Fruit fly (Drosophila melanogaster) whole organism, wandering third instar larva: Measurements from ENCODE around the gene CG16978.

Experiments used
- Abd-B ChIP-seq: fragments of >200 bp; optimal IDR thresholded peaks from 2 replicates; lab custom pipeline; 2017; ENCODE audit warnings: missing biosample characterization, missing genetic modification characterization
- CG32264 ChIP-seq: fragments of 200-800 bp; sonication (Bioruptor generic); optimal IDR thresholded peaks from 2 replicates; lab custom pipeline; 2016; ENCODE audit warnings: missing biosample characterization, missing genetic modification characterization
- CG9705 ChIP-seq: fragments of 200-800 bp; sonication (Bioruptor generic); optimal IDR thresholded peaks from 2 replicates; lab custom pipeline; 2018; ENCODE audit warnings: missing biosample characterization, mild to moderate bottlenecking, missing genetic modification characterization
- CrebA ChIP-seq: fragments of 200-800 bp; sonication (Bioruptor generic); optimal IDR thresholded peaks from 2 replicates; lab custom pipeline; 2016; ENCODE audit warnings: missing biosample characterization, mild to moderate bottlenecking, missing genetic modification characterization, borderline replicate concordance
- Dfd ChIP-seq: fragments of >200 bp; optimal IDR thresholded peaks from 2 replicates; lab custom pipeline; 2017; ENCODE audit warnings: missing biosample characterization, missing genetic modification characterization
- Dif ChIP-seq: fragments of 200-275, 200-300 bp; sonication (Bioruptor generic); optimal IDR thresholded peaks from 2 replicates; lab custom pipeline; 2018; ENCODE audit warnings: missing biosample characterization, missing genetic modification characterization; ENCODE audit not compliant: partially characterized antibody
- GATAd ChIP-seq: sonication (Bioruptor generic); optimal IDR thresholded peaks from 2 replicates; lab custom pipeline; 2016; ENCODE audit warnings: missing biosample characterization, missing genetic modification characterization
- HLH106 ChIP-seq: fragments of 200-800 bp; optimal IDR thresholded peaks from 3 replicates; lab custom pipeline; 2019; ENCODE audit warnings: missing biosample characterization, mild to moderate bottlenecking, missing genetic modification characterization, moderate library complexity
- Hnf4 ChIP-seq: fragments of 200-800 bp; sonication (Bioruptor generic); optimal IDR thresholded peaks from 2 replicates; lab custom pipeline; 2016; ENCODE audit warnings: missing biosample characterization, mild to moderate bottlenecking, missing genetic modification characterization
- Hr78 ChIP-seq: fragments of >200 bp; optimal IDR thresholded peaks from 2 replicates; lab custom pipeline; 2017; ENCODE audit warnings: missing biosample characterization, missing genetic modification characterization
- Hr83 ChIP-seq: fragments of 200-300 bp; sonication (Bioruptor generic); optimal IDR thresholded peaks from 2 replicates; lab custom pipeline; 2016; ENCODE audit warnings: missing biosample characterization, mild to moderate bottlenecking, missing genetic modification characterization, moderate library complexity; ENCODE audit not compliant: poor library complexity, severe bottlenecking
- Jra ChIP-seq: sonication (Bioruptor generic); optimal IDR thresholded peaks from 2 replicates; lab custom pipeline; 2016; ENCODE audit warnings: missing biosample characterization, missing genetic modification characterization
- Mio ChIP-seq: sonication (Bioruptor generic); optimal IDR thresholded peaks from 2 replicates; lab custom pipeline; 2016; ENCODE audit warnings: missing biosample characterization, missing genetic modification characterization
- Myc ChIP-seq: fragments of >200 bp; optimal IDR thresholded peaks from 2 replicates; lab custom pipeline; 2017
- N ChIP-seq: fragments of >200 bp; optimal IDR thresholded peaks from 2 replicates; lab custom pipeline; 2018; ENCODE audit warnings: missing biosample characterization, missing external identifiers, missing genetic modification characterization
- OdsH ChIP-seq: fragments of 200-800 bp; sonication (Bioruptor generic); optimal IDR thresholded peaks from 2 replicates; lab custom pipeline; 2016; ENCODE audit warnings: missing biosample characterization, mild to moderate bottlenecking, missing genetic modification characterization
- Rel ChIP-seq, 2 experiments: fragments of 200-800 bp; sonication (Bioruptor generic) in 1 of 2; optimal IDR thresholded peaks; 2 replicates in 1 of 2; 3 replicates in 1 of 2; lab custom pipeline; 2016 to 2019; ENCODE audit warnings: mild to moderate bottlenecking in 2 of 2, missing biosample characterization in 2 of 2, missing genetic modification characterization in 2 of 2, moderate library complexity in 1 of 2
- Sp1 ChIP-seq: fragments of 200-800 bp; sonication (Bioruptor generic); optimal IDR thresholded peaks from 3 replicates; lab custom pipeline; 2019; ENCODE audit warnings: missing biosample characterization, mild to moderate bottlenecking, missing genetic modification characterization, moderate library complexity
- Vsx2 ChIP-seq: fragments of 200-300, 225-300 bp; sonication (Bioruptor generic); optimal IDR thresholded peaks from 2 replicates; lab custom pipeline; 2018; ENCODE audit warnings: missing biosample characterization, missing genetic modification characterization; ENCODE audit not compliant: partially characterized antibody
- br ChIP-seq: fragments of 200-800 bp; sonication (Bioruptor generic); optimal IDR thresholded peaks from 2 replicates; lab custom pipeline; 2016; ENCODE audit warnings: missing biosample characterization, missing genetic modification characterization
- brk ChIP-seq: fragments of 200-800 bp; sonication (Bioruptor generic); optimal IDR thresholded peaks from 2 replicates; lab custom pipeline; 2016; ENCODE audit warnings: missing biosample characterization, mild to moderate bottlenecking, missing genetic modification characterization
- dl ChIP-seq, 2 experiments: fragments of 175-275, 200-275 bp in 1 of 2; fragments of 200-275 bp in 1 of 2; sonication (Bioruptor generic); optimal IDR thresholded peaks; lab custom pipeline; 2018; ENCODE audit warnings: mild to moderate bottlenecking in 2 of 2, missing biosample characterization in 2 of 2, missing genetic modification characterization in 2 of 2, moderate library complexity in 2 of 2; ENCODE audit not compliant: partially characterized antibody in 2 of 2, insufficient read depth in 1 of 2
- dmrt93B ChIP-seq: fragments of 200-800 bp; sonication (Bioruptor generic); optimal IDR thresholded peaks from 2 replicates; lab custom pipeline; 2018; ENCODE audit warnings: missing biosample characterization, mild to moderate bottlenecking, missing genetic modification characterization
- dsf ChIP-seq: sonication (Bioruptor generic); optimal IDR thresholded peaks from 2 replicates; lab custom pipeline; 2016; ENCODE audit warnings: missing biosample characterization, missing genetic modification characterization, borderline replicate concordance
- ey ChIP-seq: fragments of 200-800 bp; sonication (Bioruptor generic); optimal IDR thresholded peaks from 2 replicates; lab custom pipeline; 2016; ENCODE audit warnings: missing biosample characterization, missing genetic modification characterization
- foxo ChIP-seq, 2 experiments: fragments of 200-800 bp; sonication (Bioruptor generic); optimal IDR thresholded peaks; 2 replicates in 1 of 2; 3 replicates in 1 of 2; lab custom pipeline; 2016 to 2017; ENCODE audit warnings: missing biosample characterization in 2 of 2, missing genetic modification characterization in 2 of 2
- fru ChIP-seq: fragments of 200-800 bp; sonication (Bioruptor generic); optimal IDR thresholded peaks from 3 replicates; lab custom pipeline; 2016; ENCODE audit warnings: missing biosample characterization, mild to moderate bottlenecking, missing genetic modification characterization
- h ChIP-seq: fragments of 200-800 bp; sonication (Bioruptor generic); optimal IDR thresholded peaks from 3 replicates; lab custom pipeline; 2016; ENCODE audit warnings: missing biosample characterization, mild to moderate bottlenecking, missing genetic modification characterization
- jim ChIP-seq: fragments of 175-275, 200-325 bp; sonication (Bioruptor generic); optimal IDR thresholded peaks from 2 replicates; lab custom pipeline; 2016; ENCODE audit warnings: missing biosample characterization, mild to moderate bottlenecking, missing genetic modification characterization
- lola ChIP-seq: fragments of >200 bp; optimal IDR thresholded peaks from 2 replicates; lab custom pipeline; 2017; ENCODE audit warnings: missing biosample characterization, missing genetic modification characterization
- pan ChIP-seq: fragments of >200 bp; optimal IDR thresholded peaks from 2 replicates; lab custom pipeline; 2017
- psq ChIP-seq: fragments of 200-800 bp; sonication (Bioruptor generic); optimal IDR thresholded peaks from 3 replicates; lab custom pipeline; 2017; ENCODE audit warnings: missing biosample characterization, mild to moderate bottlenecking, missing genetic modification characterization, moderate library complexity
- rgr ChIP-seq: fragments of 200-800 bp; sonication (Bioruptor generic); optimal IDR thresholded peaks from 3 replicates; lab custom pipeline; 2016; ENCODE audit warnings: missing biosample characterization, mild to moderate bottlenecking, missing genetic modification characterization
- sage ChIP-seq: fragments of 200-800 bp; sonication (Bioruptor generic); optimal IDR thresholded peaks from 2 replicates; lab custom pipeline; 2016; ENCODE audit warnings: missing biosample characterization, mild to moderate bottlenecking, missing genetic modification characterization
- sv ChIP-seq: fragments of 200-800 bp; sonication (Bioruptor generic); optimal IDR thresholded peaks from 3 replicates; lab custom pipeline; 2016; ENCODE audit warnings: missing biosample characterization, missing genetic modification characterization
- tai ChIP-seq: sonication (Bioruptor generic); optimal IDR thresholded peaks from 2 replicates; lab custom pipeline; 2016; ENCODE audit warnings: missing biosample characterization, missing genetic modification characterization
- usp ChIP-seq: fragments of >200 bp; optimal IDR thresholded peaks from 2 replicates; lab custom pipeline; 2017; ENCODE audit warnings: missing biosample characterization, missing genetic modification characterization
- woc ChIP-seq: sonication (Bioruptor generic); optimal IDR thresholded peaks from 2 replicates; lab custom pipeline; 2016; ENCODE audit warnings: missing biosample characterization, mild to moderate bottlenecking, missing genetic modification characterization

The CG16978 gene

dm6 chr2L:13182415-13182814 lies 39.0 kb upstream of the CG16978 start, which contains the start of gene Mgat3:
Gene Mgat3, minus strand, starts transcription at chr2L:13182596.
- TF ChIP-seq Abd-B (GFP tag; lab: Kevin White, UChicago) (no peak), Hnf4 (GFP tag; lab: Kevin White, UChicago) (no peak), br (GFP tag; lab: Kevin White, UChicago) (no peak), Jra (GFP tag; lab: Kevin White, UChicago) (no peak), Dif (no peak), psq (no peak), CG9705 (GFP tag; lab: Kevin White, UChicago) (no peak), GATAd (GFP tag; lab: Kevin White, UChicago) (no peak), usp (GFP tag; lab: Kevin White, UChicago) (no peak), dmrt93B (GFP tag; lab: Kevin White, UChicago) (no peak), OdsH (GFP tag; lab: Kevin White, UChicago) (no peak), CG32264 (GFP tag; lab: Kevin White, UChicago) (no peak), Hr78 (GFP tag; lab: Kevin White, UChicago) (no peak), woc (GFP tag; lab: Kevin White, UChicago) (no peak), CrebA (GFP tag; lab: Kevin White, UChicago) (no peak), Sp1 (GFP tag; lab: Kevin White, UChicago) (no peak), rgr (GFP tag; lab: Kevin White, UChicago) (no peak), Myc (lab: Kevin White, UChicago) (no peak), brk (GFP tag; lab: Kevin White, UChicago) (no peak), ey (GFP tag; lab: Kevin White, UChicago) (no peak)

- TF ChIP-seq sv (GFP tag; lab: Kevin White, UChicago) (no peak), Rel (GFP tag; optimal IDR thresholded peaks at IDR 0.05; lab: Kevin White, UChicago) (no peak), Rel (tag; optimal IDR thresholded peaks at IDR 0.05; lab: Kevin White, UChicago) (peak; percentile 97), HLH106 (tag; lab: Kevin White, UChicago) (no peak)
These were observed 35.7 kb upstream of the CG16978 start, which contains the start of gene Alg7 for dm6 chr2L:13179095-13179494. Gene Alg7, plus strand, starts transcription at chr2L:13179247.

- TF ChIP-seq HLH106 (tag; lab: Kevin White, UChicago): peak; percentile 84
- TF ChIP-seq Hr83: peak; percentile 86
- no peak for TF ChIP-seq Abd-B (GFP tag; lab: Kevin White, UChicago)
- no peak for TF ChIP-seq N
- no peak for TF ChIP-seq woc (GFP tag; lab: Kevin White, UChicago)
- no peak for TF ChIP-seq dmrt93B (GFP tag; lab: Kevin White, UChicago)
- no peak for TF ChIP-seq Rel (GFP tag; optimal IDR thresholded peaks at IDR 0.05; lab: Kevin White, UChicago)
- peak; percentile 31 for TF ChIP-seq Rel (tag; optimal IDR thresholded peaks at IDR 0.05; lab: Kevin White, UChicago)
- TF ChIP-seq Dif: no peak
- TF ChIP-seq CrebA (GFP tag; lab: Kevin White, UChicago): no peak
- no peak for TF ChIP-seq sage (GFP tag; lab: Kevin White, UChicago)
- peak; percentile 79 for TF ChIP-seq sv (GFP tag; lab: Kevin White, UChicago)
- TF ChIP-seq pan (lab: Kevin White, UChicago): no peak
- TF ChIP-seq Dfd: no peak
- TF ChIP-seq CG32264 (GFP tag; lab: Kevin White, UChicago): peak; percentile 40
- TF ChIP-seq ey (GFP tag; lab: Kevin White, UChicago): peak; percentile 76
- peak; percentile 77 for TF ChIP-seq rgr (GFP tag; lab: Kevin White, UChicago)
- peak; percentile 77 for TF ChIP-seq CG9705 (GFP tag; lab: Kevin White, UChicago)
- peak; percentile 63 for TF ChIP-seq GATAd (GFP tag; lab: Kevin White, UChicago)
- TF ChIP-seq h: peak; percentile 84
- TF ChIP-seq brk (GFP tag; lab: Kevin White, UChicago): no peak
- peak in 1 of 2 experiments; percentile 87 for TF ChIP-seq foxo (GFP tag; optimal IDR thresholded peaks at IDR 0.05; lab: Kevin White, UChicago)
- TF ChIP-seq fru (GFP tag; lab: Kevin White, UChicago): peak; percentile 81
- TF ChIP-seq tai (GFP tag; lab: Kevin White, UChicago): no peak
- TF ChIP-seq Mio (GFP tag; lab: Kevin White, UChicago): peak; percentile 41
- peak; percentile 76 for TF ChIP-seq Sp1 (GFP tag; lab: Kevin White, UChicago)
- TF ChIP-seq dl (GFP tag; optimal IDR thresholded peaks at IDR 0.05; lab: Kevin White, UChicago; ENCODE audit: insufficient read depth in 1 of 2, partially characterized antibody in 2 of 2): no peak
- TF ChIP-seq Myc (lab: Kevin White, UChicago): no peak
- peak; percentile 76 for TF ChIP-seq br (GFP tag; lab: Kevin White, UChicago)
- no peak for TF ChIP-seq jim (GFP tag; lab: Kevin White, UChicago)
- no peak for TF ChIP-seq Hnf4 (GFP tag; lab: Kevin White, UChicago)
- no peak for TF ChIP-seq Hr78 (GFP tag; lab: Kevin White, UChicago)
- TF ChIP-seq OdsH (GFP tag; lab: Kevin White, UChicago): peak; percentile 73
- TF ChIP-seq usp (GFP tag; lab: Kevin White, UChicago): no peak
- TF ChIP-seq Vsx2 (GFP tag; lab: Kevin White, UChicago): no peak
- TF ChIP-seq psq: peak; percentile 68
- no peak for TF ChIP-seq lola
- TF ChIP-seq dsf (GFP tag; lab: Kevin White, UChicago): peak; percentile 78
- no peak for TF ChIP-seq Jra (GFP tag; lab: Kevin White, UChicago)
These were observed 33.4 kb upstream of the CG16978 start, which contains the start of the genes Sfmbt and CG5439 for dm6 chr2L:13176701-13177249. Gene Sfmbt, minus strand, starts transcription at chr2L:13176785. Gene CG5439, plus strand, starts transcription at chr2L:13177150.
